Fruit fly (Drosophila melanogaster) whole organism, embryonic: Measurements from ENCODE around the gene Sar1.
A peak's percentile ranks its signal among the peaks of the same experiment; 100 is the strongest.

Source experiments
- ATbp ChIP-seq: fragments of 200-800 bp; sonication (Bioruptor generic); optimal IDR thresholded peaks from 2 replicates; lab custom pipeline; 2017; ENCODE audit warnings: missing biosample characterization, mild to moderate bottlenecking, missing genetic modification characterization, missing genetic modification reagents
- Atf-2 ChIP-seq: fragments of 200-800 bp; sonication (Bioruptor generic); optimal IDR thresholded peaks from 2 replicates; lab custom pipeline; 2016; ENCODE audit warnings: missing biosample characterization, missing genetic modification characterization
- Awh ChIP-seq: fragments of 200-800 bp; sonication (Bioruptor generic); IDR thresholded peaks from 2 replicates; pipeline ENCODE4, ENCODE4 v1.3.6; 2022; ENCODE audit warnings: missing biosample characterization, missing genetic modification characterization
- Bgb ChIP-seq: fragments of 200-800 bp; sonication (Bioruptor generic); IDR thresholded peaks from 2 replicates; pipeline ENCODE4 v1.3.6; 2022; ENCODE audit warnings: missing biosample characterization, missing genetic modification characterization; ENCODE audit not compliant: partially characterized antibody
- Blimp-1 ChIP-seq: fragments of 200-800 bp; sonication (Bioruptor generic); optimal IDR thresholded peaks from 3 replicates; lab custom pipeline; 2018; ENCODE audit warnings: missing biosample characterization, missing genetic modification characterization, mild to moderate bottlenecking, moderate library complexity, missing genetic modification reagents
- Bteb2 ChIP-seq: fragments of 200-800 bp; sonication (Bioruptor generic); optimal IDR thresholded peaks from 2 replicates; lab custom pipeline; 2016; ENCODE audit warnings: missing biosample characterization, missing genetic modification characterization
- C15 ChIP-seq: fragments of 200-800 bp; sonication (Bioruptor generic); IDR thresholded peaks from 3 replicates; pipeline ENCODE4 v1.3.6; 2022; ENCODE audit warnings: missing biosample characterization, missing genetic modification characterization
- CG10147 ChIP-seq: fragments of 200-800 bp; sonication (Bioruptor generic); optimal IDR thresholded peaks from 2 replicates; lab custom pipeline; 2019; ENCODE audit warnings: missing biosample characterization, mild to moderate bottlenecking, missing genetic modification characterization, moderate library complexity
- CG10267 ChIP-seq: fragments of 200-800 bp; sonication (Bioruptor generic); optimal IDR thresholded peaks from 2 replicates; lab custom pipeline; 2018; ENCODE audit warnings: missing biosample characterization, mild to moderate bottlenecking, missing genetic modification characterization, moderate library complexity
- CG10979 ChIP-seq: fragments of 200-800 bp; sonication (Bioruptor generic); optimal IDR thresholded peaks from 2 replicates; lab custom pipeline; 2018; ENCODE audit warnings: missing biosample characterization, mild to moderate bottlenecking, missing genetic modification characterization, moderate library complexity
- CG13624 ChIP-seq: fragments of 200-800 bp; sonication (Bioruptor generic); optimal IDR thresholded peaks from 2 replicates; lab custom pipeline; 2016; ENCODE audit warnings: missing biosample characterization, missing genetic modification characterization
- CG17568 ChIP-seq: fragments of 200-800 bp; sonication (Bioruptor generic); optimal IDR thresholded peaks from 2 replicates; lab custom pipeline; 2018; ENCODE audit warnings: missing biosample characterization, mild to moderate bottlenecking, missing genetic modification characterization, moderate library complexity
- CG1792 ChIP-seq: fragments of 200-800 bp; sonication (Bioruptor generic); optimal IDR thresholded peaks from 2 replicates; lab custom pipeline; 2016; ENCODE audit warnings: missing biosample characterization, missing genetic modification characterization
- CG18764 ChIP-seq: fragments of 200-800 bp; sonication (Bioruptor generic); optimal IDR thresholded peaks from 3 replicates; lab custom pipeline; 2016; ENCODE audit warnings: missing biosample characterization, missing genetic modification characterization
- CG2129 ChIP-seq: fragments of 200-800 bp; sonication (Bioruptor generic); IDR thresholded peaks from 2 replicates; pipeline ENCODE4 v1.3.6; 2022; ENCODE audit warnings: missing biosample characterization, missing genetic modification characterization; ENCODE audit not compliant: partially characterized antibody
- CG2875 ChIP-seq: fragments of 200-800 bp; sonication (Bioruptor generic); optimal IDR thresholded peaks from 2 replicates; lab custom pipeline; 2017; ENCODE audit warnings: missing biosample characterization, mild to moderate bottlenecking, missing genetic modification characterization, missing genetic modification reagents
- CG32532 ChIP-seq: fragments of 200-800 bp; sonication (Bioruptor generic); IDR thresholded peaks from 2 replicates; pipeline ENCODE4 v1.3.6; 2022; ENCODE audit warnings: missing biosample characterization, missing genetic modification characterization
- CG42726 ChIP-seq: fragments of 200-800 bp; sonication (Bioruptor generic); IDR thresholded peaks from 2 replicates; pipeline ENCODE4 v1.3.6; 2022; ENCODE audit warnings: missing biosample characterization, missing genetic modification characterization; ENCODE audit not compliant: partially characterized antibody
- CG5180 ChIP-seq: fragments of 200-800 bp; sonication (Bioruptor generic); optimal IDR thresholded peaks from 3 replicates; lab custom pipeline; 2017; ENCODE audit warnings: missing biosample characterization, missing genetic modification characterization, mild to moderate bottlenecking, moderate library complexity, missing genetic modification reagents
- CG5245 ChIP-seq: fragments of 200-800 bp; sonication (Bioruptor generic); optimal IDR thresholded peaks from 3 replicates; lab custom pipeline; 2016; ENCODE audit warnings: missing biosample characterization, missing genetic modification characterization
- CG5953 ChIP-seq: fragments of 200-800 bp; sonication (Bioruptor generic); IDR thresholded peaks from 2 replicates; pipeline ENCODE4 v1.3.6; 2022; ENCODE audit warnings: missing biosample characterization, missing genetic modification characterization
- CG7372 ChIP-seq: fragments of 200-800 bp; sonication (Bioruptor generic); IDR thresholded peaks from 2 replicates; pipeline ENCODE4 v1.3.6; 2022; ENCODE audit warnings: missing biosample characterization, missing genetic modification characterization
- CG8765 ChIP-seq: fragments of 200-800 bp; sonication (Bioruptor generic); IDR thresholded peaks from 2 replicates; pipeline ENCODE4 v1.3.6; 2022; ENCODE audit warnings: missing biosample characterization, missing genetic modification characterization
- CG9437 ChIP-seq: fragments of 200-800 bp; sonication (Bioruptor generic); optimal IDR thresholded peaks from 2 replicates; lab custom pipeline; 2018; ENCODE audit warnings: missing biosample characterization, mild to moderate bottlenecking, missing genetic modification characterization
- CG9797 ChIP-seq: fragments of 200-800 bp; sonication (Bioruptor generic); optimal IDR thresholded peaks from 3 replicates; lab custom pipeline; 2018; ENCODE audit warnings: missing biosample characterization, mild to moderate bottlenecking, missing genetic modification characterization
- Deaf1 ChIP-seq: fragments of 200-800 bp; optimal IDR thresholded peaks from 3 replicates; lab custom pipeline; 2019; ENCODE audit warnings: missing biosample characterization, mild to moderate bottlenecking, missing genetic modification characterization, moderate library complexity
- Dip3 ChIP-seq: fragments of 200-800 bp; sonication (Bioruptor generic); optimal IDR thresholded peaks from 3 replicates; lab custom pipeline; 2016; ENCODE audit warnings: missing biosample characterization, missing genetic modification characterization
- Drgx ChIP-seq: fragments of 200-800 bp; sonication (Bioruptor generic); IDR thresholded peaks from 2 replicates; pipeline ENCODE4 v1.3.6; 2022; ENCODE audit warnings: missing biosample characterization, missing genetic modification characterization
- Hand ChIP-seq: fragments of 200-800 bp; sonication (Bioruptor generic); optimal IDR thresholded peaks from 2 replicates; lab custom pipeline; 2017; ENCODE audit warnings: mild to moderate bottlenecking, missing biosample characterization, missing genetic modification reagents, missing genetic modification characterization
- Med ChIP-seq: fragments of 200-800 bp; sonication (Bioruptor generic); peaks from one replicate; lab custom pipeline; 2016; ENCODE audit warnings: missing biosample characterization, missing genetic modification characterization, mild to moderate bottlenecking, inconsistent platforms, moderate library complexity
- Myb ChIP-seq: fragments of 200-800 bp; sonication (Bioruptor generic); optimal IDR thresholded peaks from 2 replicates; lab custom pipeline; 2016; ENCODE audit warnings: missing biosample characterization, missing genetic modification characterization
- Oli ChIP-seq: fragments of 200-800 bp; sonication (Bioruptor generic); optimal IDR thresholded peaks from 2 replicates; lab custom pipeline; 2018; ENCODE audit warnings: missing biosample characterization, mild to moderate bottlenecking, missing genetic modification characterization, moderate library complexity
- abd-A ChIP-seq: fragments of 200-800 bp; sonication (Bioruptor generic); optimal IDR thresholded peaks from 3 replicates; lab custom pipeline; 2019; ENCODE audit warnings: missing biosample characterization, mild to moderate bottlenecking, missing genetic modification characterization, moderate library complexity
- chif ChIP-seq, 2 experiments: fragments of 200-800 bp; sonication (Bioruptor generic); optimal IDR thresholded peaks; 3 replicates each; lab custom pipeline; 2016; ENCODE audit warnings: missing biosample characterization in 2 of 2, missing genetic modification characterization in 2 of 2
- croc ChIP-seq: fragments of 200-800 bp; sonication (Bioruptor generic); conservative IDR thresholded peaks from 3 replicates; pipeline ENCODE4 v1.3.6; 2022; ENCODE audit warnings: missing biosample characterization, missing genetic modification characterization
- en ChIP-seq: fragments of 200-800 bp; sonication (Bioruptor generic); optimal IDR thresholded peaks from 2 replicates; lab custom pipeline; 2016; ENCODE audit warnings: missing biosample characterization, missing genetic modification characterization
- gem ChIP-seq: fragments of 200-800 bp; sonication (Bioruptor generic); optimal IDR thresholded peaks from 2 replicates; lab custom pipeline; 2019; ENCODE audit warnings: missing biosample characterization, mild to moderate bottlenecking, missing genetic modification characterization, moderate library complexity
- lov ChIP-seq, 2 experiments: fragments of 200-800 bp in 1 of 2; fragments of >200 bp in 1 of 2; sonication (Bioruptor generic) in 1 of 2; IDR thresholded peaks in 1 of 2; optimal IDR thresholded peaks in 1 of 2; 2 replicates in 1 of 2; 3 replicates in 1 of 2; pipeline versions ENCODE4 v1.3.6 to Lab custom; 2017 to 2022; ENCODE audit warnings: missing biosample characterization in 1 of 2, missing genetic modification characterization in 1 of 2
- maf-S ChIP-seq: fragments of 200-800 bp; sonication (Bioruptor generic); optimal IDR thresholded peaks from 2 replicates; lab custom pipeline; 2016; ENCODE audit warnings: missing biosample characterization, missing genetic modification characterization
- nom ChIP-seq: fragments of 200-800 bp; sonication (Bioruptor generic); optimal IDR thresholded peaks from 2 replicates; lab custom pipeline; 2017; ENCODE audit warnings: missing biosample characterization, missing genetic modification characterization, mild to moderate bottlenecking, moderate library complexity, missing genetic modification reagents
- oc ChIP-seq: fragments of 200-800 bp; sonication (Bioruptor generic); optimal IDR thresholded peaks from 2 replicates; lab custom pipeline; 2018; ENCODE audit warnings: missing biosample characterization, mild to moderate bottlenecking, missing genetic modification characterization, moderate library complexity
- pho ChIP-seq: fragments of 200-800 bp; sonication (Bioruptor generic); optimal IDR thresholded peaks from 2 replicates; lab custom pipeline; 2016; ENCODE audit warnings: missing biosample characterization, missing genetic modification characterization
- prd ChIP-seq, 3 experiments: fragments of >200 bp in 2 of 3; fragments of 200-800 bp in 1 of 3; sonication (Bioruptor generic) in 1 of 3; optimal IDR thresholded peaks in 2 of 3; IDR thresholded peaks in 1 of 3; 2 replicates in 2 of 3; 3 replicates in 1 of 3; pipeline versions ENCODE4 v1.3.6 to Lab custom; 2017 to 2022; ENCODE audit warnings: missing biosample characterization in 1 of 3, missing genetic modification characterization in 1 of 3
- ranshi ChIP-seq: fragments of 200-800 bp; sonication (Bioruptor generic); IDR thresholded peaks from 2 replicates; pipeline ENCODE4 v1.3.6; 2022; ENCODE audit warnings: missing biosample characterization, missing genetic modification characterization
- rib ChIP-seq: fragments of 200-800 bp; sonication (Bioruptor generic); IDR thresholded peaks from 2 replicates; pipeline ENCODE4 v1.3.6; 2022; ENCODE audit warnings: missing biosample characterization, missing genetic modification characterization
- scrt ChIP-seq: fragments of 200-800 bp; sonication (Bioruptor generic); optimal IDR thresholded peaks from 2 replicates; lab custom pipeline; 2018; ENCODE audit warnings: missing biosample characterization, mild to moderate bottlenecking, missing genetic modification characterization, moderate library complexity
- sim ChIP-seq: fragments of 200-800 bp; sonication (Bioruptor generic); IDR thresholded peaks from 2 replicates; pipeline ENCODE4 v1.3.6; 2022; ENCODE audit warnings: missing biosample characterization, missing genetic modification characterization
- sima ChIP-seq: fragments of 200-800 bp; sonication (Bioruptor generic); optimal IDR thresholded peaks from 2 replicates; lab custom pipeline; 2016; ENCODE audit warnings: missing biosample characterization, missing genetic modification characterization
- zfh2 ChIP-seq: fragments of 200-800 bp; sonication (Bioruptor generic); optimal IDR thresholded peaks from 2 replicates; lab custom pipeline; 2016; ENCODE audit warnings: missing biosample characterization, missing genetic modification characterization

Sar1 gene

dm6 chr3R:22368777-22369214 is 12.3 kb downstream of the Sar1 start (continued):
- TF ChIP-seq ranshi (GFP tag; lab: Robert Waterston, UW) = peak; percentile 81; the same call in 1 of the 2 replicates
- no peak for TF ChIP-seq abd-A
- peak; percentile 19 for TF ChIP-seq pho (GFP tag; lab: Kevin White, UChicago)
- no peak for TF ChIP-seq rib (GFP tag; lab: Robert Waterston, UW)
- peak; percentile 28; the same call in 2 of the 3 replicates for TF ChIP-seq croc
- TF ChIP-seq CG32532 (GFP tag; lab: Robert Waterston, UW) = peak; percentile 79
- TF ChIP-seq maf-S (GFP tag; lab: Kevin White, UChicago) = no peak
- peak; percentile 54 for TF ChIP-seq Deaf1
- TF ChIP-seq scrt = peak; percentile 96
- TF ChIP-seq CG10147 (GFP tag; lab: Kevin White, UChicago) = no peak
- peak; percentile 54 for TF ChIP-seq ATbp (GFP tag; lab: Kevin White, UChicago)
- TF ChIP-seq en (GFP tag; lab: Kevin White, UChicago) = no peak
- TF ChIP-seq Hand (GFP tag; lab: Kevin White, UChicago) = peak; percentile 29
- TF ChIP-seq CG2875 (GFP tag; lab: Kevin White, UChicago) = no peak
- TF ChIP-seq CG42726 (GFP tag; lab: Robert Waterston, UW) = no peak
- no peak for TF ChIP-seq oc (tag; lab: Kevin White, UChicago)
- no peak for TF ChIP-seq Atf-2
- peak; percentile 76 for TF ChIP-seq gem (tag; lab: Kevin White, UChicago)
- TF ChIP-seq C15 = 0 out of 3 replicates have a peak, but pooled peaks have one; percentile 49
- TF ChIP-seq CG17568 (GFP tag; lab: Kevin White, UChicago) = no peak
- no peak for TF ChIP-seq Blimp-1 (GFP tag; lab: Kevin White, UChicago)
- no peak for TF ChIP-seq prd (optimal IDR thresholded peaks at IDR 0.05; lab: Kevin White, UChicago)
- TF ChIP-seq prd (GFP tag; IDR thresholded peaks at IDR 0.05; lab: Robert Waterston, UW) = peak; percentile 78
- no peak for TF ChIP-seq sim
- TF ChIP-seq CG8765 (GFP tag; lab: Robert Waterston, UW) = peak; percentile 6; the same call in 1 of the 2 replicates
- no peak for TF ChIP-seq CG1792 (GFP tag; lab: Kevin White, UChicago)
- peak; percentile 60 for TF ChIP-seq CG9437 (GFP tag; lab: Kevin White, UChicago)
- TF ChIP-seq Bteb2 (GFP tag; lab: Kevin White, UChicago) = no peak
- peak; percentile 62 for TF ChIP-seq Drgx (GFP tag; lab: Robert Waterston, UW)
- peak; percentile 56 for TF ChIP-seq CG7372 (GFP tag; lab: Robert Waterston, UW)
- no peak for TF ChIP-seq CG9797
- TF ChIP-seq CG5245 (GFP tag; lab: Kevin White, UChicago) = peak; percentile 32
- TF ChIP-seq CG13624 (GFP tag; lab: Kevin White, UChicago) = peak; percentile 12
- peak; percentile 45 for TF ChIP-seq zfh2 (GFP tag; lab: Kevin White, UChicago)
- peak in 1 of 2 experiments; percentile 13 for TF ChIP-seq chif (GFP tag; optimal IDR thresholded peaks at IDR 0.05; lab: Kevin White, UChicago)
- TF ChIP-seq Myb = no peak
- peak; percentile 5 for TF ChIP-seq CG18764
- peak; percentile 34 for TF ChIP-seq CG10979 (tag; lab: Kevin White, UChicago)
- 0 out of 2 replicates have a peak, but pooled peaks have one; percentile 46 for TF ChIP-seq CG5953 (GFP tag; lab: Robert Waterston, UW)
- no peak for TF ChIP-seq nom (GFP tag; lab: Kevin White, UChicago)
- TF ChIP-seq Dip3 (GFP tag; lab: Kevin White, UChicago) = no peak
- peak; percentile 79 for TF ChIP-seq Med (GFP tag; lab: Kevin White, UChicago)
- no peak for TF ChIP-seq lov (optimal IDR thresholded peaks at IDR 0.05; lab: Kevin White, UChicago)
- no peak for TF ChIP-seq lov (GFP tag; IDR thresholded peaks at IDR 0.05; lab: Robert Waterston, UW)
- TF ChIP-seq Oli = peak; percentile 61
- peak; percentile 56; the same call in 1 of the 2 replicates for TF ChIP-seq Awh (GFP tag; lab: Robert Waterston, UW)
- peak; percentile 25 for TF ChIP-seq CG5180 (GFP tag; lab: Kevin White, UChicago)
- peak; percentile 43 for TF ChIP-seq CG10267 (tag; lab: Kevin White, UChicago)
- no peak for TF ChIP-seq Bgb (GFP tag; lab: Robert Waterston, UW)
- no peak for TF ChIP-seq sima
- TF ChIP-seq CG2129 (GFP tag; lab: Robert Waterston, UW) = no peak
